Worm (Caenorhabditis elegans): ENCODE measurements around the gene F32D8.15.
A peak's percentile ranks its signal among the peaks of the same experiment; 100 is the strongest.

F32D8.15 gene

ce11 chrV:10949511-10949910 is 45.7 kb downstream of the F32D8.15 start, which contains the start of gene col-153:
Gene col-153, plus strand, starts transcription at chrV:10949811.
- TF ChIP-seq ttx-3 (tag; optimal IDR thresholded peaks at IDR 0.05) (no peak), ets-4 (tag; optimal IDR thresholded peaks at IDR 0.05) (no peak), ceh-14 (tag; optimal IDR thresholded peaks at IDR 0.05) (no peak), pat-9 (tag; optimal IDR thresholded peaks at IDR 0.05) (no peak), sox-4 (tag; optimal IDR thresholded peaks at IDR 0.05) (no peak), ceh-48 (tag; optimal IDR thresholded peaks at IDR 0.05) (no peak), unc-55 (GFP tag; optimal IDR thresholded peaks at IDR 0.05) (no peak), nhr-232 (tag; optimal IDR thresholded peaks at IDR 0.05) (no peak), pax-1 (tag; optimal IDR thresholded peaks at IDR 0.05) (no peak), ceh-19 (GFP tag; optimal IDR thresholded peaks at IDR 0.05) (no peak), Y22D7AL.16 (tag; optimal IDR thresholded peaks at IDR 0.05) (no peak), ceh-18 (tag; optimal IDR thresholded peaks at IDR 0.05) (no peak), K02D7.2 (tag; optimal IDR thresholded peaks at IDR 0.05) (no peak), pha-2 (tag; optimal IDR thresholded peaks at IDR 0.05) (no peak), tbx-2 (tag; optimal IDR thresholded peaks at IDR 0.05) (no peak), ama-1 (optimal IDR thresholded peaks at IDR 0.05) (no peak), hlh-13 (GFP tag; optimal IDR thresholded peaks at IDR 0.05) (no peak), hlh-30 (tag; optimal IDR thresholded peaks at IDR 0.05; ENCODE audit: insufficient read depth) (no peak)

DNA sequence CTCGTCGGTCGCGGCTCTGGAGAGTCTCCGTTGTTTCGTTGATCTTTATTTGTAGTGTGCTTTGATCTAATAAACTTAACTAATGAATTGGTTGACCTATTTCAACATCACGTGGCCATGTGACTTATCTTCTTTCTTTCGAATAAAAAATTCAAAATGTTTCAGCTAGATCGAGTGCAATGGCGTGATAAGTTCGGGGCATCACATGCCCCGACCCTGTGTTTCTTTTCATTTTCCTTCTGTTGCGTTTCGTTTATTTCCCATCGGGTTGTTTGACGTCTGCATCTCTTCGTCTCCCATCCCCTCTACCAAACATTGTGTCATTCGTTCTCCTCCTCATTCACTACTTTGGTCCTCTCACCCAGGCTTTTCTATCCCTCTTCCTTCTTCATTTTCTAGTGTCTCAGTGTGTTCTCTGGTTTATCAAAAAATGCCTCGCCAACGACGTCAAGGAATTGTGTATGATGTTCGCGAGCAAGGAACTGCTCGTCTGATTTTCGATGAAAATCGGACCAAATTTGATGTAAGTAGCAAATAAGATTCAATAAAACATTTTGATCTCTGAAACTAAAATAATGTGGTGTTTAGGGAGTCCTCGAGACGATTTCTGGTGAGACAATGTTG is 47.9 kb downstream of the F32D8.15 start, which contains the start of gene F17C11.4:
Gene F17C11.4 (plus strand): TSS at position 206 of the 624 bp plus-strand sequence.
- TF ChIP-seq pros-1 (tag; optimal IDR thresholded peaks at IDR 0.05), result no peak
- no peak for TF ChIP-seq nhr-11 (tag; optimal IDR thresholded peaks at IDR 0.05)
- TF ChIP-seq hlh-30 (tag; optimal IDR thresholded peaks at IDR 0.05; ENCODE audit: insufficient read depth), result peak; percentile 51
- no peak for TF ChIP-seq npax-4 (tag; optimal IDR thresholded peaks at IDR 0.05)
- peak; percentile 19 for TF ChIP-seq nfya-1 (tag; optimal IDR thresholded peaks at IDR 0.05)
- peak; percentile 8 for TF ChIP-seq C08G9.2 (tag; optimal IDR thresholded peaks at IDR 0.05)
- no peak for TF ChIP-seq syd-9 (tag; optimal IDR thresholded peaks at IDR 0.05)
- TF ChIP-seq ztf-16 (tag; optimal IDR thresholded peaks at IDR 0.05), result no peak
- peak; percentile 5 for TF ChIP-seq unc-55 (GFP tag; optimal IDR thresholded peaks at IDR 0.05)
- TF ChIP-seq unc-42 (tag; optimal IDR thresholded peaks at IDR 0.05), result peak; percentile 29
- no peak for TF ChIP-seq hlh-15 (tag; optimal IDR thresholded peaks at IDR 0.05)
- no peak for TF ChIP-seq pqm-1 (tag; optimal IDR thresholded peaks at IDR 0.05)
- no peak for TF ChIP-seq K09A11.1 (tag; optimal IDR thresholded peaks at IDR 0.05; ENCODE audit: insufficient read depth)
- TF ChIP-seq madf-2 (tag; optimal IDR thresholded peaks at IDR 0.05), result no peak
- TF ChIP-seq che-1 (tag; optimal IDR thresholded peaks at IDR 0.05), result no peak
- peak; percentile 9 for TF ChIP-seq rnt-1 (tag; optimal IDR thresholded peaks at IDR 0.05)
- no peak for TF ChIP-seq sox-4 (tag; optimal IDR thresholded peaks at IDR 0.05)
- no peak for TF ChIP-seq T23F11.4 (GFP tag; optimal IDR thresholded peaks at IDR 0.05)
- TF ChIP-seq ets-4 (tag; optimal IDR thresholded peaks at IDR 0.05), result no peak
- no peak for TF ChIP-seq hlh-13 (GFP tag; optimal IDR thresholded peaks at IDR 0.05)
- TF ChIP-seq ceh-18 (tag; optimal IDR thresholded peaks at IDR 0.05), result peak; percentile 90
- no peak for TF ChIP-seq ceh-24 (tag; optimal IDR thresholded peaks at IDR 0.05)
- TF ChIP-seq ama-1 (optimal IDR thresholded peaks at IDR 0.05), result no peak
- peak; percentile 27 for TF ChIP-seq ceh-31 (tag; optimal IDR thresholded peaks at IDR 0.05)
- TF ChIP-seq ceh-22 (tag; optimal IDR thresholded peaks at IDR 0.05), result no peak
- no peak for TF ChIP-seq K02D7.2 (tag; optimal IDR thresholded peaks at IDR 0.05)
- peak; percentile 42 for TF ChIP-seq tbx-2 (tag; optimal IDR thresholded peaks at IDR 0.05)
- TF ChIP-seq dve-1 (tag; optimal IDR thresholded peaks at IDR 0.05), result no peak
- TF ChIP-seq pha-2 (tag; optimal IDR thresholded peaks at IDR 0.05), result no peak
- TF ChIP-seq ceh-30 (tag; optimal IDR thresholded peaks at IDR 0.05), result no peak
- no peak for TF ChIP-seq ttx-3 (tag; optimal IDR thresholded peaks at IDR 0.05)
- TF ChIP-seq ceh-9 (tag; optimal IDR thresholded peaks at IDR 0.05), result no peak
- no peak for TF ChIP-seq sox-2 (GFP tag; IDR thresholded peaks at IDR 0.05)

Measured in whole organism, late embryonic.